Fruit fly (Drosophila melanogaster) whole organism, prepupa: ENCODE data around the gene CG7430.

Source experiments
- CG34406 ChIP-seq: fragments of 200-800 bp; sonication (Bioruptor generic); optimal IDR thresholded peaks from 3 replicates; lab custom pipeline; 2016; ENCODE audit warnings: missing biosample characterization, missing genetic modification characterization
- CG6276 ChIP-seq: fragments of 200-800 bp; sonication (Bioruptor generic); optimal IDR thresholded peaks from 2 replicates; lab custom pipeline; 2017; ENCODE audit warnings: missing biosample characterization, mild to moderate bottlenecking, missing genetic modification characterization
- Eip78C ChIP-seq: fragments of 200-800 bp; sonication (Bioruptor generic); peaks from one replicate; lab custom pipeline; 2016; ENCODE audit warnings: missing biosample characterization, missing genetic modification characterization
- OdsH ChIP-seq: fragments of 200-800 bp; sonication (Bioruptor generic); optimal IDR thresholded peaks from 3 replicates; lab custom pipeline; 2016; ENCODE audit warnings: missing biosample characterization, missing genetic modification characterization
- acj6 ChIP-seq: fragments of 200-800 bp; sonication (Bioruptor generic); optimal IDR thresholded peaks from 3 replicates; lab custom pipeline; 2016; ENCODE audit warnings: missing biosample characterization, missing genetic modification characterization
- lz ChIP-seq: fragments of 200-800 bp; sonication (Bioruptor generic); optimal IDR thresholded peaks from 3 replicates; lab custom pipeline; 2016; ENCODE audit warnings: missing biosample characterization, missing genetic modification characterization
- pdm3 ChIP-seq: fragments of 200-800 bp; sonication (Bioruptor generic); optimal IDR thresholded peaks from 3 replicates; lab custom pipeline; 2016; ENCODE audit warnings: missing biosample characterization, missing genetic modification characterization
- svp ChIP-seq: fragments of 200-800 bp; sonication (Bioruptor generic); peaks from one replicate; lab custom pipeline; 2016; ENCODE audit warnings: missing biosample characterization, missing genetic modification characterization

DNA sequence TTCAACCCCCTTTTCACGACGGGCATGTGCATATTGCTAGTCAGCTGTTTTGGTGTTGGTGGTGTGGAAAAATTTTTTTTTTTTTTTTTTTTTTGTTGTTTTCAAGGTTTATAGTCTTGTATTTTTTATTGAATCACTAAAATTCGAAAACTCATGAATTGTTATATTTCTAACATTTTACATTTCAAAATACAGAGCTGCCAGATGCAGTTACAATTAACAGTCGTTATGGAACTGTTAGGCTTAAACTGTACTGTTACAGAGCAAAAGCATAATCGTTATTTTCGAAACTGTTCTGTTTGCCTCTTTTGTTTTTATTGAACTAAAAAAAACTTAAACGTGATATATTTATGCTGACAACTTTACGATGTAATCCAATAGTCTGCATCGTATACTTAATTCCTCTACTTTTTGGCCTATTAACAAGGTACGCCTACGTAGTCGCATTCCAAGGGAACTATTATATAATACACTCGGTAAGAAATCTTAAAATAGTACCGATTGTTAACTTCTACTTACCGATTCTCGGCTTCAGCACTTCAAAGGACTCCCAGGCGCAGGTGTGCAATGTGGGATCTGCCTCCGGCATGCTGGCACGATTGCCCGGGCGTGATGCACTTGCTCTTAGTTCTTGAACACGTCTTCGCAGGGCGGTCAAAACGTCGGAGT is 40.2 kb upstream of the CG7430 start, which contains the start of gene CG32187:
- TF ChIP-seq CG34406 (GFP tag; lab: Kevin White, UChicago) (no peak), pdm3 (GFP tag; lab: Kevin White, UChicago) (no peak), svp (GFP tag; lab: Kevin White, UChicago) (no peak), acj6 (GFP tag; lab: Kevin White, UChicago) (no peak), OdsH (no peak), lz (no peak), CG6276 (GFP tag; lab: Kevin White, UChicago) (no peak), Eip78C (GFP tag; lab: Kevin White, UChicago) (no peak)
